Worm (Caenorhabditis elegans) whole organism, L1 larva: ENCODE results near the gene Y54E2A.9.

Experiments used
- C04F5.9 ChIP-seq: sonication (generic microtip); optimal IDR thresholded peaks from 2 replicates; lab custom pipeline; 2016; ENCODE audit warnings: missing genetic modification characterization, missing compliant biosample characterization
- C34B4.2 ChIP-seq: sonication (generic microtip); optimal IDR thresholded peaks from 2 replicates; lab custom pipeline; 2017; ENCODE audit warnings: mild to moderate bottlenecking, missing genetic modification characterization, missing compliant biosample characterization
- F16B12.6 ChIP-seq: fragments of 150-350 bp; optimal IDR thresholded peaks from 2 replicates; lab custom pipeline; 2014; ENCODE audit warnings: missing biosample characterization, missing genetic modification characterization
- Y116A8C.19 ChIP-seq: sonication (generic microtip); optimal IDR thresholded peaks from 2 replicates; lab custom pipeline; 2016; ENCODE audit warnings: missing compliant biosample characterization, missing genetic modification characterization, borderline replicate concordance
- aha-1 ChIP-seq: fragments of 150-350 bp; optimal IDR thresholded peaks from 2 replicates; lab custom pipeline; 2014; ENCODE audit warnings: missing biosample characterization, missing genetic modification characterization
- alr-1 ChIP-seq: fragments of 200-800 bp; sonication (Bioruptor generic); optimal IDR thresholded peaks from 2 replicates; lab custom pipeline; 2018; ENCODE audit warnings: borderline replicate concordance, mild to moderate bottlenecking, missing genetic modification characterization, missing compliant biosample characterization
- ceh-82 ChIP-seq, 3 experiments: fragments of 150-350 bp in 1 of 3; sonication (generic microtip) in 2 of 3; optimal IDR thresholded peaks; 2 replicates each; lab custom pipeline; 2014 to 2017; ENCODE audit warnings: missing biosample characterization in 3 of 3, missing genetic modification characterization in 3 of 3
- ces-1 ChIP-seq: fragments of 150-350 bp; optimal IDR thresholded peaks from 2 replicates; lab custom pipeline; 2014; ENCODE audit warnings: missing biosample characterization, missing genetic modification reagents, missing genetic modification characterization
- dsc-1 ChIP-seq: sonication (generic microtip); optimal IDR thresholded peaks from 2 replicates; lab custom pipeline; 2016; ENCODE audit warnings: mild to moderate bottlenecking, missing genetic modification characterization, missing compliant biosample characterization
- efl-1 ChIP-seq, 4 experiments: fragments of 150-350 bp; optimal IDR thresholded peaks in 3 of 4; peaks in 1 of 4; 1 replicate in 1 of 4; 2 replicates in 3 of 4; lab custom pipeline; 2014; ENCODE audit warnings: missing biosample characterization in 2 of 4, missing genetic modification characterization in 2 of 4, missing genetic modification reagents in 2 of 4
- egl-13 ChIP-seq: sonication (generic microtip); optimal IDR thresholded peaks from 2 replicates; lab custom pipeline; 2016; ENCODE audit warnings: missing genotype, missing genetic modification reagents, missing genetic modification characterization, missing compliant biosample characterization
- egl-27 ChIP-seq, 2 experiments: fragments of 150-350 bp in 1 of 2; sonication (generic microtip); optimal IDR thresholded peaks; 3 replicates each; lab custom pipeline; 2017 to 2018; ENCODE audit warnings: missing biosample characterization in 2 of 2, missing genetic modification characterization in 2 of 2, missing genetic modification reagents in 2 of 2
- elt-2 ChIP-seq: sonication (generic microtip); optimal IDR thresholded peaks from 2 replicates; lab custom pipeline; 2016; ENCODE audit warnings: missing genetic modification characterization, mild to moderate bottlenecking, inconsistent platforms, missing compliant biosample characterization, missing genetic modification reagents
- elt-3 ChIP-seq, 6 experiments: fragments of 150-350 bp in 1 of 6; sonication (generic microtip); optimal IDR thresholded peaks; 2 replicates each; lab custom pipeline; 2017 to 2018; ENCODE audit warnings: missing biosample characterization in 6 of 6, missing genetic modification characterization in 6 of 6, inconsistent platforms in 1 of 6
- fkh-4 ChIP-seq: sonication (generic microtip); optimal IDR thresholded peaks from 2 replicates; lab custom pipeline; 2016; ENCODE audit warnings: missing compliant biosample characterization, missing genetic modification characterization, borderline replicate concordance
- fkh-8 ChIP-seq: sonication (generic microtip); optimal IDR thresholded peaks from 2 replicates; lab custom pipeline; 2016; ENCODE audit warnings: mild to moderate bottlenecking, missing genetic modification characterization, missing compliant biosample characterization
- hlh-4 ChIP-seq: sonication (generic microtip); optimal IDR thresholded peaks from 2 replicates; lab custom pipeline; 2016; ENCODE audit warnings: mild to moderate bottlenecking, missing genetic modification characterization, missing compliant biosample characterization
- irx-1 ChIP-seq: sonication (generic microtip); optimal IDR thresholded peaks from 2 replicates; lab custom pipeline; 2016; ENCODE audit warnings: missing genetic modification characterization, missing compliant biosample characterization
- jun-1 ChIP-seq: fragments of 150-350 bp; optimal IDR thresholded peaks from 2 replicates; lab custom pipeline; 2014; ENCODE audit warnings: missing biosample characterization, missing genetic modification reagents, missing genetic modification characterization
- lin-13 ChIP-seq: fragments of 150-350 bp; optimal IDR thresholded peaks from 2 replicates; lab custom pipeline; 2014; ENCODE audit warnings: missing biosample characterization, missing genetic modification reagents, missing genetic modification characterization
- lin-15B ChIP-seq: fragments of 150-350 bp; sonication (generic microtip); optimal IDR thresholded peaks from 3 replicates; lab custom pipeline; 2014; ENCODE audit warnings: missing biosample characterization, missing genetic modification characterization
- lin-35 ChIP-seq, 2 experiments: fragments of 150-350 bp; optimal IDR thresholded peaks; 2 replicates each; lab custom pipeline; 2014; ENCODE audit warnings: missing biosample characterization in 2 of 2, missing genetic modification characterization in 2 of 2, missing genetic modification reagents in 2 of 2
- lin-39 ChIP-seq: fragments of 150-350 bp; optimal IDR thresholded peaks from 2 replicates; lab custom pipeline; 2014; ENCODE audit warnings: missing biosample characterization, missing genetic modification reagents, missing genetic modification characterization
- lir-3 ChIP-seq: sonication (generic microtip); optimal IDR thresholded peaks from 2 replicates; lab custom pipeline; 2016; ENCODE audit warnings: mild to moderate bottlenecking, missing genetic modification characterization, moderate library complexity, missing compliant biosample characterization; ENCODE audit not compliant: poor library complexity
- lsy-2 ChIP-seq, 2 experiments: fragments of 150-350 bp; optimal IDR thresholded peaks; 2 replicates each; lab custom pipeline; 2014; ENCODE audit warnings: missing biosample characterization in 2 of 2, missing genetic modification characterization in 2 of 2
- mab-9 ChIP-seq: fragments of 200-800 bp; sonication (Bioruptor generic); IDR thresholded peaks from 2 replicates; pipeline ENCODE4 v1.3.6; 2022; ENCODE audit warnings: missing genetic modification reagents, missing genetic modification characterization, missing compliant biosample characterization
- mdl-1 ChIP-seq, 2 experiments: fragments of 150-350 bp; optimal IDR thresholded peaks; 2 replicates each; lab custom pipeline; 2014 to 2017; ENCODE audit warnings: missing biosample characterization in 2 of 2, missing genetic modification characterization in 2 of 2, inconsistent platforms in 1 of 2
- mef-2 ChIP-seq: fragments of 150-350 bp; optimal IDR thresholded peaks from 2 replicates; lab custom pipeline; 2014; ENCODE audit warnings: missing biosample characterization, missing genetic modification characterization
- mep-1 ChIP-seq: fragments of 150-350 bp; optimal IDR thresholded peaks from 2 replicates; lab custom pipeline; 2014; ENCODE audit warnings: missing biosample characterization, missing genetic modification characterization
- nhr-11 ChIP-seq: fragments of 150-350 bp; optimal IDR thresholded peaks from 2 replicates; lab custom pipeline; 2014; ENCODE audit warnings: missing biosample characterization, missing genetic modification characterization
- nhr-12 ChIP-seq: sonication (generic microtip); optimal IDR thresholded peaks from 2 replicates; lab custom pipeline; 2017; ENCODE audit warnings: missing biosample characterization, missing genetic modification characterization
- nhr-19 ChIP-seq: fragments of 200-800 bp; sonication (Bioruptor generic); conservative IDR thresholded peaks from 2 replicates; pipeline ENCODE4 v1.3.6; 2022; ENCODE audit warnings: missing genetic modification characterization, missing compliant biosample characterization
- nhr-20 ChIP-seq: sonication (generic microtip); optimal IDR thresholded peaks from 2 replicates; lab custom pipeline; 2016; ENCODE audit warnings: mild to moderate bottlenecking, missing genetic modification characterization, missing compliant biosample characterization
- nhr-237 ChIP-seq: fragments of 150-350 bp; optimal IDR thresholded peaks from 2 replicates; lab custom pipeline; 2014; ENCODE audit warnings: missing biosample characterization, missing genetic modification characterization
- nhr-28 ChIP-seq: fragments of 150-350 bp; optimal IDR thresholded peaks from 2 replicates; lab custom pipeline; 2014; ENCODE audit warnings: missing biosample characterization, missing genetic modification characterization
- nhr-71 ChIP-seq: sonication (generic microtip); optimal IDR thresholded peaks from 2 replicates; lab custom pipeline; 2016; ENCODE audit warnings: mild to moderate bottlenecking, missing genetic modification characterization, moderate library complexity, missing compliant biosample characterization
- nhr-76 ChIP-seq: sonication (generic microtip); optimal IDR thresholded peaks from 2 replicates; lab custom pipeline; 2017; ENCODE audit warnings: missing biosample characterization, missing genetic modification characterization
- nhr-77 ChIP-seq: fragments of 150-350 bp; optimal IDR thresholded peaks from 2 replicates; lab custom pipeline; 2014; ENCODE audit warnings: missing biosample characterization, missing genetic modification characterization
- nhr-84 ChIP-seq: sonication (generic microtip); optimal IDR thresholded peaks from 2 replicates; lab custom pipeline; 2017; ENCODE audit warnings: missing biosample characterization, missing genetic modification characterization
- nhr-85 ChIP-seq: sonication (generic microtip); peaks from one replicate; lab custom pipeline; 2016; ENCODE audit warnings: missing genetic modification characterization, inconsistent platforms, missing compliant biosample characterization
- pax-3 ChIP-seq: fragments of 200-800 bp; sonication (Bioruptor generic); optimal IDR thresholded peaks from 2 replicates; lab custom pipeline; 2018; ENCODE audit warnings: mild to moderate bottlenecking, missing genetic modification characterization, moderate library complexity, missing compliant biosample characterization
- skn-1 ChIP-seq: fragments of 150-350 bp; optimal IDR thresholded peaks from 2 replicates; lab custom pipeline; 2014; ENCODE audit warnings: missing biosample characterization, missing genetic modification characterization
- snu-23 ChIP-seq: sonication (generic microtip); optimal IDR thresholded peaks from 2 replicates; lab custom pipeline; 2016; ENCODE audit warnings: missing genetic modification characterization, missing compliant biosample characterization
- sox-4 ChIP-seq: sonication (generic microtip); optimal IDR thresholded peaks from 2 replicates; lab custom pipeline; 2016; ENCODE audit warnings: missing genetic modification characterization, missing compliant biosample characterization
- tbx-2 ChIP-seq: sonication (generic microtip); optimal IDR thresholded peaks from 2 replicates; lab custom pipeline; 2016; ENCODE audit warnings: missing genetic modification characterization, missing compliant biosample characterization
- tlp-1 ChIP-seq: fragments of 150-350 bp; optimal IDR thresholded peaks from 2 replicates; lab custom pipeline; 2014; ENCODE audit warnings: missing biosample characterization, missing genetic modification characterization
- unc-130 ChIP-seq: fragments of 150-350 bp; optimal IDR thresholded peaks from 2 replicates; lab custom pipeline; 2017; ENCODE audit warnings: missing biosample characterization, missing genetic modification characterization, inconsistent platforms
- unc-30 ChIP-seq: sonication (generic microtip); optimal IDR thresholded peaks from 2 replicates; lab custom pipeline; 2017; ENCODE audit warnings: missing biosample characterization, missing genetic modification characterization
- unc-62 ChIP-seq: fragments of 150-350 bp; optimal IDR thresholded peaks from 2 replicates; lab custom pipeline; 2014; ENCODE audit warnings: missing biosample characterization, missing genetic modification reagents, missing genetic modification characterization
- unc-86 ChIP-seq: sonication (generic microtip); optimal IDR thresholded peaks from 2 replicates; lab custom pipeline; 2016; ENCODE audit warnings: missing genetic modification characterization, missing compliant biosample characterization
- zip-4 ChIP-seq: fragments of 200-800 bp; sonication (Bioruptor generic); optimal IDR thresholded peaks from 2 replicates; lab custom pipeline; 2018; ENCODE audit warnings: mild to moderate bottlenecking, missing genetic modification characterization, moderate library complexity, missing compliant biosample characterization
- ztf-4 ChIP-seq: fragments of 150-350 bp; optimal IDR thresholded peaks from 2 replicates; lab custom pipeline; 2014; ENCODE audit warnings: missing biosample characterization, missing genetic modification characterization

The Y54E2A.9 gene

DNA sequence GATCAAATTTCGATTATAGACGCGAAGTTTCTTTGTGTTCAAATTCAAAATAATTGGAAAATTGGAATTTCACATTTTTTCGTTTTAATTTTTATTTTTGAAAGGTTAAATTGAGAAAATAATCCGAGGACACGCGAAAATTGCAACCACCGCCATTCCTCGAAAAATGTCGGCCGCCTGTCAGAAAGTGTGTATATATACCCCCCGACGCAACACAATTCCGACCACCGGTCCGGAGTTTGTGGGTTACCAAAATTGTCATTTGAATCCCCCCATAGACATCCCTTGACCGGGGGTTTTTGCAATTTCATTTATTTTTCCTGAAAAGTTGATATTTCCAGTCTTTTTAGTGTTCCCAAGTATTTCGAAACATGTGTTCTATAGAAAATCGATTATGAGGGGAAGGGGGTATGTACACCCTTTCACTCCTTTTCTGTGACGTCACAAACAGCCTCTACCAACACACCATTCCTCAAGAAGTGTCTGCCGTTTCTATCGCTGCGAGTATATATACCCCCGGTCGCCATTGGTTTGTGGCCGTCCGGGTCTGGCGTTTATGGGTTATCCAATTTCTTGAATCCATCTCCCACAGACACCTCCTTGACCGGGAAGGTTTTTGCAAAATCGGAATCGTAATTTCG lies 18.6 kb upstream of the Y54E2A.9 start, which contains the start of gene W01D2.3 (continued):
- TF ChIP-seq zip-4 (GFP tag; lab: Kevin White, UChicago) (peak; percentile 77), lin-35 (GFP tag; optimal IDR thresholded peaks at IDR 0.05; lab: Kevin White, UChicago) (peak; percentile 46 to 54), egl-27 (tag; optimal IDR thresholded peaks at IDR 0.05; lab: Kevin White, UChicago) (no peak), mef-2 (no peak), lin-39 (tag; lab: Kevin White, UChicago) (no peak), Y116A8C.19 (tag; lab: Kevin White, UChicago) (no peak), sox-4 (tag; lab: Kevin White, UChicago) (peak; percentile 24), nhr-20 (peak; percentile 79), snu-23 (GFP tag; lab: Kevin White, UChicago) (peak; percentile 81), mab-9 (GFP tag; lab: Robert Waterston, UW) (0 out of 2 replicates have a peak, but pooled peaks have one; percentile 50), efl-1 (optimal IDR thresholded peaks at IDR 0.05; lab: Kevin White, UChicago) (peak; percentile 25 to 65), efl-1 (GFP tag; optimal IDR thresholded peaks at IDR 0.05 in 1 of 2; lab: Kevin White, UChicago) (peak; percentile 41 to 97), mep-1 (tag; lab: Kevin White, UChicago) (peak; percentile 26), pax-3 (tag; lab: Kevin White, UChicago) (peak; percentile 13), hlh-4 (tag; lab: Kevin White, UChicago) (no peak), lin-15B (tag; lab: Kevin White, UChicago) (peak; percentile 10), nhr-28 (no peak), fkh-8 (tag; lab: Kevin White, UChicago) (no peak), dsc-1 (peak; percentile 86), C34B4.2 (tag; lab: Kevin White, UChicago) (peak; percentile 25), tbx-2 (peak; percentile 74), C04F5.9 (no peak), nhr-11 (tag; lab: Kevin White, UChicago) (no peak), nhr-84 (tag; lab: Kevin White, UChicago) (no peak), egl-13 (tag; lab: Kevin White, UChicago) (peak; percentile 27), unc-30 (tag; lab: Kevin White, UChicago) (no peak), unc-62 (GFP tag; lab: Kevin White, UChicago) (no peak), ceh-82 (tag; optimal IDR thresholded peaks at IDR 0.05; lab: Kevin White, UChicago) (peak; percentile 50 to 66 (median 60)), lsy-2 (tag; optimal IDR thresholded peaks at IDR 0.05; lab: Kevin White, UChicago) (peak; percentile 62 to 65), ces-1 (GFP tag; lab: Kevin White, UChicago) (no peak), nhr-71 (tag; lab: Kevin White, UChicago) (peak; percentile 85), tlp-1 (tag; lab: Kevin White, UChicago) (no peak), lin-13 (GFP tag; lab: Kevin White, UChicago) (peak; percentile 28), nhr-12 (tag; lab: Kevin White, UChicago) (no peak), nhr-237 (no peak), ztf-4 (tag; lab: Kevin White, UChicago) (peak; percentile 51), unc-86 (peak; percentile 70), alr-1 (tag; lab: Kevin White, UChicago) (no peak), nhr-77 (tag; lab: Kevin White, UChicago) (peak; percentile 55), aha-1 (no peak), skn-1 (tag; lab: Kevin White, UChicago) (peak; percentile 61), unc-130 (tag; lab: Kevin White, UChicago) (no peak), elt-3 (tag; optimal IDR thresholded peaks at IDR 0.05; lab: Kevin White, UChicago) (no peak), F16B12.6 (peak; percentile 28), lir-3 (peak; percentile 32), nhr-76 (tag; lab: Kevin White, UChicago) (no peak), jun-1 (tag; lab: Kevin White, UChicago) (peak; percentile 37), fkh-4 (tag; lab: Kevin White, UChicago) (no peak), nhr-19 (GFP tag; lab: Robert Waterston, UW) (peak; percentile 82), elt-2 (tag; lab: Kevin White, UChicago) (peak; percentile 31), irx-1 (tag; lab: Kevin White, UChicago) (peak; percentile 74), mdl-1 (tag; optimal IDR thresholded peaks at IDR 0.05; lab: Kevin White, UChicago) (peak in 1 of 2 experiments; percentile 55), nhr-85 (tag; lab: Kevin White, UChicago) (peak; percentile 88)
